Worm (Caenorhabditis elegans): ENCODE results near the gene prp-39.

Gene prp-39

ce11 chrV:5687115-5687979 is 4.9 kb upstream of the prp-39 start, which contains the start of gene F25B4.7:
Gene F25B4.7 (minus strand): TSS chrV:5687226.
- TF ChIP-seq attf-5 (GFP tag; optimal IDR thresholded peaks at IDR 0.05) (peak; percentile 25), B0261.1 (tag; optimal IDR thresholded peaks at IDR 0.05) (no peak), F10E7.11 (tag; optimal IDR thresholded peaks at IDR 0.05) (no peak), hmg-1.2 (GFP tag; IDR thresholded peaks at IDR 0.05) (peak; percentile 78; the same call in 1 of the 2 replicates), sptf-2 (GFP tag; optimal IDR thresholded peaks at IDR 0.05) (no peak), nhr-80 (tag; optimal IDR thresholded peaks at IDR 0.05) (peak; percentile 9), hlh-26 (GFP tag; conservative IDR thresholded peaks at IDR 0.05) (no peak), F39B2.1 (GFP tag; IDR thresholded peaks at IDR 0.05) (no peak), cebp-1 (GFP tag; IDR thresholded peaks at IDR 0.05) (no peak), cebp-1 (tag; optimal IDR thresholded peaks at IDR 0.05) (peak; percentile 40), let-607 (tag; optimal IDR thresholded peaks at IDR 0.05) (peak in 1 of 2 experiments; percentile 64), ceh-58 (GFP tag; IDR thresholded peaks at IDR 0.05) (no peak), mcd-1 (GFP tag; IDR thresholded peaks at IDR 0.05) (peak; percentile 6; the same call in 1 of the 2 replicates), Y53G8AR.9 (GFP tag; conservative IDR thresholded peaks at IDR 0.05) (no peak)

- TF ChIP-seq F57A8.1 (GFP tag; optimal IDR thresholded peaks at IDR 0.05) (no peak), snpc-1.3 (tag; optimal IDR thresholded peaks at IDR 0.05; ENCODE audit: insufficient read depth) (peak; percentile 72), Y95B8A.8 (GFP tag; IDR thresholded peaks at IDR 0.05) (peak; percentile 43; the same call in 1 of the 2 replicates), snpc-4 (GFP tag; optimal IDR thresholded peaks at IDR 0.05) (peak; percentile 48), snpc-4 (tag; optimal IDR thresholded peaks at IDR 0.05) (peak; percentile 15 to 69 (median 47)), tlf-1 (GFP tag; optimal IDR thresholded peaks at IDR 0.05) (peak; percentile 77), madf-6 (GFP tag; IDR thresholded peaks at IDR 0.05) (peak; percentile 83), attf-5 (GFP tag; optimal IDR thresholded peaks at IDR 0.05) (peak; percentile 93), ztf-25 (GFP tag; IDR thresholded peaks at IDR 0.05) (no peak), F49E8.2 (tag; optimal IDR thresholded peaks at IDR 0.05; ENCODE audit: insufficient read depth) (peak; percentile 57), repo-1 (tag; optimal IDR thresholded peaks at IDR 0.05) (no peak), B0261.1 (tag; optimal IDR thresholded peaks at IDR 0.05) (no peak), mel-28 (tag; optimal IDR thresholded peaks at IDR 0.05; ENCODE audit: borderline replicate concordance) (no peak), ccch-3 (GFP tag; optimal IDR thresholded peaks at IDR 0.05) (no peak), C17E4.6 (GFP tag; IDR thresholded peaks at IDR 0.05) (no peak), Y53F4B.3 (GFP tag; IDR thresholded peaks at IDR 0.05) (no peak), hlh-26 (GFP tag; conservative IDR thresholded peaks at IDR 0.05) (no peak), cebp-2 (GFP tag; IDR thresholded peaks at IDR 0.05) (no peak), cebp-1 (GFP tag; IDR thresholded peaks at IDR 0.05) (peak; percentile 58; the same call in 1 of the 2 replicates), cebp-1 (tag; optimal IDR thresholded peaks at IDR 0.05) (peak; percentile 84), tbx-9 (tag; optimal IDR thresholded peaks at IDR 0.05; ENCODE audit: borderline replicate concordance) (no peak), pbrm-1 (GFP tag; IDR thresholded peaks at IDR 0.05) (peak; percentile 83), gei-17 (GFP tag; optimal IDR thresholded peaks at IDR 0.05) (peak; percentile 23), nhr-27 (tag; optimal IDR thresholded peaks at IDR 0.05) (no peak), tbp1 (GFP tag; optimal IDR thresholded peaks at IDR 0.05) (peak; percentile 66), nhr-179 (tag; optimal IDR thresholded peaks at IDR 0.05) (no peak), him-1 (tag; optimal IDR thresholded peaks at IDR 0.05) (peak; percentile 22), atf-7 (tag; optimal IDR thresholded peaks at IDR 0.05) (no peak), C06A6.2 (GFP tag; conservative IDR thresholded peaks at IDR 0.05) (peak; percentile 50; the same call in 1 of the 2 replicates), B0019.2 (GFP tag; conservative IDR thresholded peaks at IDR 0.05) (peak; percentile 86), B0336.3 (GFP tag; IDR thresholded peaks at IDR 0.05) (peak; percentile 28; the same call in 1 of the 2 replicates), Y67H2A.10 (GFP tag; conservative IDR thresholded peaks at IDR 0.05) (no peak), ztf-3 (GFP tag; optimal IDR thresholded peaks at IDR 0.05) (no peak), egl-18 (GFP tag; IDR thresholded peaks at IDR 0.05) (no peak), ceh-27 (GFP tag; optimal IDR thresholded peaks at IDR 0.05) (peak; percentile 73)
Measured at ce11 chrV:5684534-5684933, 2.1 kb upstream of the prp-39 start, which contains the start of the genes hmgs-1 and F25B4.4. Gene hmgs-1 (minus strand): TSS chrV:5684589. Gene F25B4.4 (plus strand): TSS chrV:5684873.
